Fruit fly (Drosophila melanogaster): ENCODE results near the gene skd.
A peak's percentile ranks its signal among the peaks of the same experiment; 100 is the strongest.

The skd gene

DNA sequence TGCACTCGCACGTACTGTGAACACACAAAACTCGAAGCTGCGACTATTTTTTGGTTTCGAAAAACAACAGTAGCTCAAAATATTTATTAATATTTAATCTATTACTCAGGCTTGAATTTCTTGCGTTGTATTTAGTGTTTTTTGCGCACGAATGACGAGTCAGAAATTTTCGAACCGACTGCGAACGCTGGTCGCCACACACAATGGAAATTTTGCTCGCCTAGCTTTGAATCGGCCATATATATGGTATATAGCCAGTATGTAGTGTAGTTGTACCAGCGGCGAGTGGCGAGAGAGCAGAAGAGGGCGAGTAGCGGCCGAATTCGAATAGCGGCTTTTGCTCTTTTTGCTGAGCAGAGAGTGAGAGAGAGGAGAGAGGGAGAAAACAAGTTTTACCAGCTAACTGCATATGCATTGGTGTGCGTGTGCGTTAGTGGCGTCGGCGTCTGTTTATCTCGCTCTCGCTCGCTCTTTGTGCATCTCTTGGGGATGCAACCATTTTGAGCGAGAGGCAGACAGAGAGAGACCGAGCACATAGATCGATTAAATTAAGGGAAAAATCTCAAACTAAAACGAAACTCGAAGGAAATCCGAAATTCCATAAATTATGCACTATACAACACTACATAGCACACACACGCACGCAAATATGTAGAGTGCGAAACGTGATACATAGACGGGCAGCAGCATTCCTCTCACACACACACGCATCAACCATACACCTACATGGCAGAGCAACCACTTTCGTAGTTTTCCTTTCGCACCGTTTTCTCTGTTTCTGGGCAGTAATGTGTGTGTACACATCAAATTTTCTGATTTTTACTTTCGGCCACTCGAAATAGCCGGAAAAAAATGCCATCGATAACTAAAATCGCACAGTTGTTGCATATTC is 963 bp downstream of the skd start (continued):
- TF ChIP-seq CG6272 (GFP tag; IDR thresholded peaks at IDR 0.05) (no peak), Sox102F (GFP tag; optimal IDR thresholded peaks at IDR 0.05) (peak; percentile 6), CG34376 (GFP tag; optimal IDR thresholded peaks at IDR 0.05) (no peak), CrebB (tag; optimal IDR thresholded peaks at IDR 0.05) (no peak), CkIIα-i1 (GFP tag; IDR thresholded peaks at IDR 0.05) (no peak), trem (tag; optimal IDR thresholded peaks at IDR 0.05) (no peak), shn (GFP tag; optimal IDR thresholded peaks at IDR 0.05) (no peak), unc-4 (GFP tag; IDR thresholded peaks at IDR 0.05; ENCODE audit: partially characterized antibody) (0 out of 2 replicates have a peak, but pooled peaks have one; percentile 30), Usf (GFP tag; optimal IDR thresholded peaks at IDR 0.05) (no peak), ash1 (GFP tag; optimal IDR thresholded peaks at IDR 0.05) (no peak), CG8388 (GFP tag; optimal IDR thresholded peaks at IDR 0.05) (no peak), org-1 (GFP tag; optimal IDR thresholded peaks at IDR 0.05) (no peak), CG33213 (GFP tag; optimal IDR thresholded peaks at IDR 0.05) (no peak), pfk (GFP tag; optimal IDR thresholded peaks at IDR 0.05) (no peak), sob (GFP tag; IDR thresholded peaks at IDR 0.05) (0 out of 2 replicates have a peak, but pooled peaks have one; percentile 5), CG13624 (GFP tag; optimal IDR thresholded peaks at IDR 0.05) (no peak), HLHmδ (GFP tag; optimal IDR thresholded peaks at IDR 0.05) (no peak), ab (GFP tag; optimal IDR thresholded peaks at IDR 0.05) (no peak), Myb (GFP tag; optimal IDR thresholded peaks at IDR 0.05) (no peak), ftz-f1 (GFP tag; optimal IDR thresholded peaks at IDR 0.05) (no peak), CG14667 (GFP tag; IDR thresholded peaks at IDR 0.05) (no peak), CG15073 (GFP tag; optimal IDR thresholded peaks at IDR 0.05) (no peak), CG7357 (GFP tag; IDR thresholded peaks at IDR 0.05) (no peak), lov (optimal IDR thresholded peaks at IDR 0.05) (peak; percentile 78), lov (GFP tag; IDR thresholded peaks at IDR 0.05) (0 out of 3 replicates have a peak, but pooled peaks have one; percentile 28), NK7.1 (GFP tag; optimal IDR thresholded peaks at IDR 0.05) (no peak), Sox100B (GFP tag; optimal IDR thresholded peaks at IDR 0.05) (no peak), Eip74EF (GFP tag; optimal IDR thresholded peaks at IDR 0.05) (peak in 1 of 2 experiments; percentile 46), CG2120 (GFP tag; optimal IDR thresholded peaks at IDR 0.05) (peak; percentile 17), lab (GFP tag; optimal IDR thresholded peaks at IDR 0.05) (peak; percentile 13), ac (GFP tag; optimal IDR thresholded peaks at IDR 0.05) (no peak), btn (GFP tag; optimal IDR thresholded peaks at IDR 0.05) (no peak), zen (tag; optimal IDR thresholded peaks at IDR 0.05) (peak; percentile 21), zen2 (GFP tag; IDR thresholded peaks at IDR 0.05; ENCODE audit: partially characterized antibody) (peak; percentile 60; the same call in 2 of the 3 replicates), kay (GFP tag; optimal IDR thresholded peaks at IDR 0.05) (no peak), CG9609 (GFP tag; optimal IDR thresholded peaks at IDR 0.05) (no peak), ind (GFP tag; optimal IDR thresholded peaks at IDR 0.05) (no peak), CG7963 (GFP tag; IDR thresholded peaks at IDR 0.05; ENCODE audit: partially characterized antibody) (no peak), CG2202 (tag; optimal IDR thresholded peaks at IDR 0.05) (no peak), CG8290 (GFP tag; optimal IDR thresholded peaks at IDR 0.05) (no peak), CG8290 (tag; optimal IDR thresholded peaks at IDR 0.05) (peak in 1 of 2 experiments; percentile 64), E2f1 (GFP tag; IDR thresholded peaks at IDR 0.05) (no peak), cwo (GFP tag; optimal IDR thresholded peaks at IDR 0.05) (peak; percentile 9), Poxn (GFP tag; IDR thresholded peaks at IDR 0.05) (no peak), CG1832 (GFP tag; optimal IDR thresholded peaks at IDR 0.05) (peak; percentile 77), HmgZ (tag; optimal IDR thresholded peaks at IDR 0.05) (no peak), CG10366 (GFP tag; IDR thresholded peaks at IDR 0.05) (no peak), CG2678 (tag; optimal IDR thresholded peaks at IDR 0.05) (peak; percentile 31), D19B (GFP tag; optimal IDR thresholded peaks at IDR 0.05) (peak; percentile 16)
